Worm (Caenorhabditis elegans): Measurements from ENCODE around the gene F08F3.4.

The F08F3.4 gene

DNA sequence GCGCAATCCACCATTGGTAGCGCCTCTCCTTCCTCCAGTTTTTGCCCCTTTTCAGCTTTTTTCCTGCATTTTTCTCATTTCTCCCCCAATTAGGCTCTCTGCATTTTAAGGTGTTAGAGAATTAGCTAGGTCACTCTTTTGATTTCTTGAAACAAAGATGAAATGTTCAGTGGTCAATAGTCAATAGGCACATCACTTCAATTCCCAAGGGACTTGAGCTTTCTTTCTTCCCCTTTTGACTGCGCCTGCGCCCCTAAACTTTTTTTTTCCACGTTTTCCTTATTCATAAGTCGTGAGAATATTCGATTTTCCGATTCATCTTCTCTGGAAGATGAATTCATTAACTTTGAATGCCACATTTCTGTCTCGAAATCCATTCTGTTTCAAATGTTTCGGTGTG, 6.8 kb upstream of the F08F3.4 start:
- no peak for TF ChIP-seq ceh-36 (tag; optimal IDR thresholded peaks at IDR 0.05)
- TF ChIP-seq sea-1 (GFP tag; conservative IDR thresholded peaks at IDR 0.05) = no peak
- TF ChIP-seq tbx-37 (GFP tag; conservative IDR thresholded peaks at IDR 0.05) = no peak
- TF ChIP-seq hmg-4 (GFP tag; optimal IDR thresholded peaks at IDR 0.05) = no peak
- no peak for TF ChIP-seq tra-4 (tag; optimal IDR thresholded peaks at IDR 0.05)
- TF ChIP-seq F13C5.2 (tag; optimal IDR thresholded peaks at IDR 0.05) = no peak
- TF ChIP-seq scrt-1 (GFP tag; IDR thresholded peaks at IDR 0.05) = no peak
- no peak for TF ChIP-seq tbx-11 (GFP tag; IDR thresholded peaks at IDR 0.05)

DNA sequence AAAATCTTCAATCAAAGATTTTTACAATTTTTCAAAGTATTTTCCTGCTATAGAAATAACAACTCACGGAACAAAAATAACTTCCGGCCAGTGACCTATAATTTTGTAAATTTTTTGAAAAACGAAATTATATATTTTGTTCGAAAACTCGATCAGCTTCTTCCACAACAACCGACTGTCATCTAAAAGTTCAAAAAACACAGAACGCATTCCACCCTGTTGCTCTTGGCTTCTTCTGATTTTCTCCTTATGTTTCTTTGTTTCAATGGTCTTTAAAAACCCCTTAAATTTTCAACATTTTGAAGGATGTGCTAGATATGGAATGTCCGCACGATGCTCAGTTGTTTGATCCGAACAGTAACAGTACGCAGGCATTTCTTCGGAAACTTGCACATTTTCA, 5.7 kb upstream of the F08F3.4 start, which contains the start of gene dmsr-7:
dmsr-7 (plus strand) TSS at position 301 of the 400 bp plus-strand sequence.
- TF ChIP-seq tbx-37 (GFP tag; conservative IDR thresholded peaks at IDR 0.05) = no peak

DNA sequence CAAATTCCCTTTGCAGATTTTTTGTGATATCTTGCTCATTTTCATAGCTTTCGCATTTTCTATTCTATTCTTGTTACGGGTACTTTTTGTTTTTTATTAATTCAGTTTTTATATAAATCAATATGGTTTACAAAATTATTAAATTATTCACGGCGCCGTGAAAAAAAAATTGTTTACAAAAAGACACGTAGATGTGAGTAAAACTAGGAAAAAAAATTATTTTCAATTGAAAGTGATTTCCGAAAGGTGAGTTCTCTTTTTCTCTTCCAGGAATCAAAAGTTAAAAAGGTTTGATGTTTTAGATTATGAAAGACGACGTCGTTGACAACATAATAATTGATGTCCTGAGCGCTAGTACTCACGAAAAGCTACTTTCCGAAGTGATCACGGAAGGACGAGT, 2.5 kb upstream of the F08F3.4 start, which contains the start of gene C25A6.1:
C25A6.1 (plus strand) TSS at position 301 of the 400 bp plus-strand sequence.
- no peak for TF ChIP-seq sea-1 (GFP tag; conservative IDR thresholded peaks at IDR 0.05)
- no peak for TF ChIP-seq hnd-1 (tag; optimal IDR thresholded peaks at IDR 0.05)
- no peak for TF ChIP-seq ets-7 (tag; optimal IDR thresholded peaks at IDR 0.05)
- no peak for TF ChIP-seq ceh-13 (GFP tag; optimal IDR thresholded peaks at IDR 0.05)
- no peak for TF ChIP-seq aly-1 (tag; optimal IDR thresholded peaks at IDR 0.05)

ce11 chrV:5408921-5409320, 1.8 kb upstream of the F08F3.4 start:
- TF ChIP-seq flt-1 (GFP tag; IDR thresholded peaks at IDR 0.05) (no peak), ceh-13 (GFP tag; optimal IDR thresholded peaks at IDR 0.05) (no peak), B0310.2 (tag; optimal IDR thresholded peaks at IDR 0.05) (no peak), pes-1 (GFP tag; IDR thresholded peaks at IDR 0.05) (no peak), tra-4 (tag; optimal IDR thresholded peaks at IDR 0.05) (no peak), scrt-1 (GFP tag; IDR thresholded peaks at IDR 0.05) (no peak), hmbx-1 (tag; optimal IDR thresholded peaks at IDR 0.05) (no peak), tbx-37 (GFP tag; conservative IDR thresholded peaks at IDR 0.05) (no peak), sea-1 (GFP tag; conservative IDR thresholded peaks at IDR 0.05) (no peak), hnd-1 (tag; optimal IDR thresholded peaks at IDR 0.05) (no peak), F13C5.2 (tag; optimal IDR thresholded peaks at IDR 0.05) (no peak), aly-1 (tag; optimal IDR thresholded peaks at IDR 0.05) (no peak), tbx-11 (GFP tag; IDR thresholded peaks at IDR 0.05) (no peak), ama-1 (optimal IDR thresholded peaks at IDR 0.05) (no peak), ceh-36 (tag; optimal IDR thresholded peaks at IDR 0.05) (no peak), hmg-4 (GFP tag; optimal IDR thresholded peaks at IDR 0.05) (no peak), ets-7 (tag; optimal IDR thresholded peaks at IDR 0.05) (no peak)

- TF ChIP-seq tra-4 (tag; optimal IDR thresholded peaks at IDR 0.05) (no peak), scrt-1 (GFP tag; IDR thresholded peaks at IDR 0.05) (no peak), B0310.2 (tag; optimal IDR thresholded peaks at IDR 0.05) (no peak), sea-1 (GFP tag; conservative IDR thresholded peaks at IDR 0.05) (no peak), ama-1 (optimal IDR thresholded peaks at IDR 0.05) (no peak), F13C5.2 (tag; optimal IDR thresholded peaks at IDR 0.05) (no peak), tbx-11 (GFP tag; IDR thresholded peaks at IDR 0.05) (no peak), ets-7 (tag; optimal IDR thresholded peaks at IDR 0.05) (no peak), hmg-4 (GFP tag; optimal IDR thresholded peaks at IDR 0.05) (no peak), hnd-1 (tag; optimal IDR thresholded peaks at IDR 0.05) (no peak), aly-1 (tag; optimal IDR thresholded peaks at IDR 0.05) (no peak), hmbx-1 (tag; optimal IDR thresholded peaks at IDR 0.05) (no peak)
Measured at ce11 chrV:5412808-5413405, 2.2 kb downstream of the F08F3.4 start, which contains the start of gene F08F3.10. Gene F08F3.10 (plus strand): TSS chrV:5413355.

ce11 chrV:5419915-5420314, 9.2 kb downstream of the F08F3.4 start, which contains the start of gene F08F3.6:
Gene F08F3.6 (minus strand): TSS chrV:5420067.
- no peak for TF ChIP-seq tbx-11 (GFP tag; IDR thresholded peaks at IDR 0.05)
- TF ChIP-seq ceh-13 (GFP tag; optimal IDR thresholded peaks at IDR 0.05) = no peak
- TF ChIP-seq scrt-1 (GFP tag; IDR thresholded peaks at IDR 0.05) = no peak
- TF ChIP-seq B0310.2 (tag; optimal IDR thresholded peaks at IDR 0.05) = no peak

ce11 chrV:5423120-5423519, 12.4 kb downstream of the F08F3.4 start, which contains the start of gene cyp-14A5:
Gene cyp-14A5 (minus strand): TSS chrV:5423282.
- TF ChIP-seq aly-1 (tag; optimal IDR thresholded peaks at IDR 0.05) (no peak), tbx-11 (GFP tag; IDR thresholded peaks at IDR 0.05) (no peak), ceh-36 (tag; optimal IDR thresholded peaks at IDR 0.05) (no peak), F13C5.2 (tag; optimal IDR thresholded peaks at IDR 0.05) (no peak), flt-1 (GFP tag; IDR thresholded peaks at IDR 0.05) (no peak), B0310.2 (tag; optimal IDR thresholded peaks at IDR 0.05) (no peak), tra-4 (tag; optimal IDR thresholded peaks at IDR 0.05) (no peak), ceh-13 (GFP tag; optimal IDR thresholded peaks at IDR 0.05) (no peak), pes-1 (GFP tag; IDR thresholded peaks at IDR 0.05) (no peak), hnd-1 (tag; optimal IDR thresholded peaks at IDR 0.05) (no peak), ama-1 (optimal IDR thresholded peaks at IDR 0.05) (no peak), ets-7 (tag; optimal IDR thresholded peaks at IDR 0.05) (no peak), hmbx-1 (tag; optimal IDR thresholded peaks at IDR 0.05) (no peak), scrt-1 (GFP tag; IDR thresholded peaks at IDR 0.05) (no peak), tbx-37 (GFP tag; conservative IDR thresholded peaks at IDR 0.05) (no peak), hmg-4 (GFP tag; optimal IDR thresholded peaks at IDR 0.05) (no peak), sea-1 (GFP tag; conservative IDR thresholded peaks at IDR 0.05) (no peak)

DNA sequence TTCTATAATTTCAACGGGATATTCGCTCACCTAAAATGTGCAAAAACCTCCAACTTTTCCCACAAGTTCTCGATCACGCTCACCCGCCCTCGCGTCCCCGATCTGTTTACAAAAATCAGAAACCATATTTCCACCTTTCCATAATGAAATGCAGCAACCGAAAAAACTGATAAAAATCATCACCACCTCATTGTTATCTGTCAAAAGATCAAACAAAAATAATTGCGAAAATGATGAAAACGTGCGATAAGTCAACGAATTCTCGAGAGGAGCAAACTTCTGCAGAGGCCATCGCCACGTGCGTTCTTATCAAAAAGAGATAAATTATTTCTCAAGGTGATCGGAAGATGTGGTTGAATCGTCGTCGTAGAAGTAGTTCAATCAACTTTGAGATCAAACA, 14.3 kb downstream of the F08F3.4 start:
- TF ChIP-seq tra-4 (tag; optimal IDR thresholded peaks at IDR 0.05) = no peak

Measured in whole organism, early embryonic.